Worm (Caenorhabditis elegans) whole organism, young adult: ENCODE measurements around the gene ZK105.6.

Source experiments
- ama-1 ChIP-seq, 3 experiments: fragments of 150-350 bp in 1 of 3; sonication (generic microtip) in 2 of 3; optimal IDR thresholded peaks; 2 replicates each; lab custom pipeline; 2014 to 2018; ENCODE audit warnings: missing biosample characterization in 2 of 3, missing genetic modification characterization in 2 of 3, missing genetic modification reagents in 2 of 3
- aptf-2 ChIP-seq: fragments of 200-800 bp; sonication (Bioruptor generic); conservative IDR thresholded peaks from 2 replicates; pipeline ENCODE4 v1.3.6; 2022; ENCODE audit warnings: missing genetic modification reagents, missing genetic modification characterization, missing compliant biosample characterization
- dox-1 ChIP-seq: fragments of 200-800 bp; sonication (Bioruptor generic); IDR thresholded peaks from 2 replicates; pipeline ENCODE4 v1.3.6; 2022; ENCODE audit warnings: missing genetic modification reagents, missing genetic modification characterization, missing compliant biosample characterization
- ets-4 ChIP-seq: fragments of 200-800 bp; sonication (Bioruptor generic); optimal IDR thresholded peaks from 2 replicates; lab custom pipeline; 2018; ENCODE audit warnings: mild to moderate bottlenecking, missing genetic modification characterization, missing compliant biosample characterization
- lin-26 ChIP-seq: fragments of 200-800 bp; sonication (Bioruptor generic); IDR thresholded peaks from 2 replicates; pipeline ENCODE4 v1.3.6; 2022; ENCODE audit warnings: missing genetic modification reagents, missing genetic modification characterization, missing compliant biosample characterization
- mes-4 ChIP-seq: sonication (generic microtip); optimal IDR thresholded peaks from 2 replicates; lab custom pipeline; 2016; ENCODE audit warnings: missing genotype, missing genetic modification characterization, missing compliant biosample characterization
- sdz-38 ChIP-seq: sonication (generic microtip); optimal IDR thresholded peaks from 2 replicates; lab custom pipeline; 2016; ENCODE audit warnings: missing genotype, missing genetic modification characterization, missing compliant biosample characterization
- zfh-2 ChIP-seq: fragments of 200-800 bp; sonication (Bioruptor generic); conservative IDR thresholded peaks from 2 replicates; pipeline ENCODE4 v1.3.6; 2022; ENCODE audit warnings: missing genetic modification reagents, missing genetic modification characterization, missing compliant biosample characterization

DNA sequence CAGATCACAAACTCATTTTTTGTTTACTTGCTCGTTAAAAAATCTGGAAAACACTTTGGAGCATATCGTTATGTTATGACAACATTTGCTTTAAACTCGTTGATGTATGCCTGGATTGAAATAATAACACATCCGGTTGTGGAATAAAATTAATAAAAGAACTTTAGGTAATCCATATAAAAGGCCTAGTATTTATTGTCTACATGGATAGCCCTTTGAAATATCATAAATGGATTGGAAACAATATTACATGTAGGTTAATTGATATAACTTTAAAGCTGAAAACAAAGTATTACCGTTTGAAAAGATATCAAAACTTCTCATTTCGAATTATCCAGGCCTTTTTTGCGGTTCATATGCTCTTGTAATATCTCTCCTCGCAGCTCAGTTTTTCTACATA, 33.2 kb downstream of the ZK105.6 start:
- no peak for TF ChIP-seq dox-1
- TF ChIP-seq zfh-2 (GFP tag; lab: Robert Waterston, UW), result no peak
- TF ChIP-seq ama-1 (optimal IDR thresholded peaks at IDR 0.05; lab: Kevin White, UChicago), result no peak
- TF ChIP-seq ama-1 (GFP tag; optimal IDR thresholded peaks at IDR 0.05; lab: Kevin White, UChicago), result no peak
- no peak for TF ChIP-seq lin-26 (GFP tag; lab: Robert Waterston, UW)
- TF ChIP-seq ets-4 (GFP tag; lab: Kevin White, UChicago), result no peak
- no peak for TF ChIP-seq sdz-38
- TF ChIP-seq aptf-2 (GFP tag; lab: Robert Waterston, UW), result no peak
- TF ChIP-seq mes-4 (tag; lab: Kevin White, UChicago), result no peak
